Worm (Caenorhabditis elegans): ENCODE measurements around the gene srh-299.
"Not testable (repeated sequence)": the region's sequence is repeated elsewhere in the genome, so short reads cannot be mapped to it uniquely, and the experiment has no call there.

The srh-299 gene

DNA sequence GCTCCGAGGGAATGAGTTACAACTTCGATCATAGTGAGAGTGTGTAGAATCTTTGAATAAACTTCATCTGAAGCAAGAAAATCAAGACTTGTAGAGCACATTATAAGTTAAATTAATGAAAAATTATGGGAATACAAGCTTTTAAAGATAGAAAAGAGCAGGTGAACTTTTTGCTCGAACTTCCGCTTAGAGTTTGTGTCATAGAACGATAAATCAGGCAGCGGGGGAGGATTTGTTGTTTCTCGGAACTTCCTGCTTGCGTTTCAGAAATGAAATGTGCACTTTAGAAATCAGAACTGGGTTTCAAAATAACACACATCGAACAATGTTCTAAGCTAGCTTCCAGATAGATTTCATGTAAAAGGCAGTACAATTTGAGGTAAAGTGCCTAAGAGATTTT, 22.0 kb upstream of the srh-299 start, which contains the start of gene srh-149:
Gene srh-149, minus strand, starts transcription at position 101 of the 400 bp plus-strand sequence.
- TF ChIP-seq pag-3 (tag; optimal IDR thresholded peaks at IDR 0.05; ENCODE audit: borderline replicate concordance) (no peak), K02D7.2 (tag; optimal IDR thresholded peaks at IDR 0.05) (no peak)

DNA sequence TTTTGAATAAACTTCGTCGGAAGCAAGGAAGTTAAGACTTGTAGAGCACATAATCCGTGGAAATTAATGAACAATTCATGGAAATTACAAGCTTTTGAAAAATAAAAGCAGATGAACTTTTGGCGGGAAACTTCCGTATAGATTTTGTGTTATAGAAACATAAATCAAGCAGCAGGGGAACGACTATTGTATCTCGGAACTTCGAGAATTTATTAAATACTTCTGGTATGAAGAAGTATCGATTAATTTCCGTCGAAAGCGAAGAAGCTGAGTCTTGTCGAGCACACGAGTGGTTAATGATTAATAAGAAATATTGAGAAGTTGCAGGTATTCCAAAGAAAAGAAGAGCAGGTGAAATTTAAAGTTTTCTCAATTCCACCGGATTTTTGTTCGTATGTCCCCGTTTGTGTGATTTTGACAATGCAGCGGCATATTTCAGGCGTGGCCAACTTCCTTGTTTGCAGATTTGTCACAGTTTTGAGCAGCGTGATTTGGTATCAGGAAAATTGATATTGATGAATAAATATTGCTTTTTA, 12.8 kb upstream of the srh-299 start, which contains the start of gene srh-147:
Gene srh-147, minus strand, starts transcription at position 51 of the 536 bp plus-strand sequence.
- TF ChIP-seq tbx-2, F13H6.1, pqm-1 (tag; optimal IDR thresholded peaks at IDR 0.05): not testable (repeated sequence)

DNA sequence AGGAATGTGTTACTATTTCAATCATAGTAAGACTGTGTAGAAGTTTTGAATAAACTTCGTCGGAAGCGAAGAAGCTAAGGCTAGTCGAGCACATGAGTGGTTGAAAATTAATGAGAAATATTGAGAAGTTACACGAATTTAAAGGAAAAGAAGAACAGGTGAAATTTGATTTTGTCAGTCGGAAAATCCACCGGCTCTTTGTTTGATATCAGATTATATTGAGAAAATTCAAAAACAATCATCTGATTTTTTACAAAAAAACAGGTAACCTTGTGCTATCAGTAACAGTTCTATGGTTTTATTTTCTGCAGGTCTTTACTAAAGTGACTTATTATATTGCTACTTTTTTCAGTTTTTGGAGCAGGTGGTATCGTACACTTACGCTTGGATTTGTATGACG, 4.8 kb upstream of the srh-299 start, which contains the start of gene srh-148:
Gene srh-148, minus strand, starts transcription at position 101 of the 400 bp plus-strand sequence.
- no peak for TF ChIP-seq T23F11.4 (GFP tag; optimal IDR thresholded peaks at IDR 0.05)
- TF ChIP-seq ceh-22 (tag; optimal IDR thresholded peaks at IDR 0.05): no peak
- no peak for TF ChIP-seq nhr-232 (tag; optimal IDR thresholded peaks at IDR 0.05)
- no peak for TF ChIP-seq dve-1 (tag; optimal IDR thresholded peaks at IDR 0.05)
- TF ChIP-seq ceh-30 (tag; optimal IDR thresholded peaks at IDR 0.05): no peak
- TF ChIP-seq sox-2 (GFP tag; IDR thresholded peaks at IDR 0.05): no peak
- no peak for TF ChIP-seq nfya-1 (tag; optimal IDR thresholded peaks at IDR 0.05)
- TF ChIP-seq unc-55 (GFP tag; optimal IDR thresholded peaks at IDR 0.05): no peak
- TF ChIP-seq dmd-4 (tag; optimal IDR thresholded peaks at IDR 0.05; ENCODE audit: borderline replicate concordance): no peak
- TF ChIP-seq zip-5 (tag; optimal IDR thresholded peaks at IDR 0.05): no peak
- no peak for TF ChIP-seq pag-3 (tag; optimal IDR thresholded peaks at IDR 0.05; ENCODE audit: borderline replicate concordance)
- no peak for TF ChIP-seq ceh-2 (tag; optimal IDR thresholded peaks at IDR 0.05)
- no peak for TF ChIP-seq K02D7.2 (tag; optimal IDR thresholded peaks at IDR 0.05)
- TF ChIP-seq odd-2 (tag; optimal IDR thresholded peaks at IDR 0.05): no peak
- TF ChIP-seq ztf-16 (tag; optimal IDR thresholded peaks at IDR 0.05): no peak
- no peak for TF ChIP-seq lin-11 (tag; optimal IDR thresholded peaks at IDR 0.05)
- no peak for TF ChIP-seq lim-6 (tag; optimal IDR thresholded peaks at IDR 0.05)
- TF ChIP-seq hlh-30 (tag; optimal IDR thresholded peaks at IDR 0.05; ENCODE audit: insufficient read depth): no peak
- TF ChIP-seq K09A11.1 (tag; optimal IDR thresholded peaks at IDR 0.05; ENCODE audit: insufficient read depth): no peak
- no peak for TF ChIP-seq ama-1 (optimal IDR thresholded peaks at IDR 0.05)

ce11 chrV:15862599-15862998, 543 bp upstream of the srh-299 start, which contains the start of gene srz-12:
TSS of gene srz-12 (minus strand) at chrV:15862699.
- TF ChIP-seq ceh-45 (GFP tag; IDR thresholded peaks at IDR 0.05) (no peak), hlh-15 (tag; optimal IDR thresholded peaks at IDR 0.05) (no peak), ceh-30 (tag; optimal IDR thresholded peaks at IDR 0.05) (no peak), C08G9.2 (tag; optimal IDR thresholded peaks at IDR 0.05) (no peak), pax-1 (tag; optimal IDR thresholded peaks at IDR 0.05) (no peak), ceh-22 (tag; optimal IDR thresholded peaks at IDR 0.05) (no peak), madf-2 (tag; optimal IDR thresholded peaks at IDR 0.05) (no peak), ama-1 (optimal IDR thresholded peaks at IDR 0.05) (no peak), hlh-6 (tag; optimal IDR thresholded peaks at IDR 0.05) (no peak), ceh-34 (tag; optimal IDR thresholded peaks at IDR 0.05) (no peak), ref-2 (tag; optimal IDR thresholded peaks at IDR 0.05) (no peak), elt-2 (tag; optimal IDR thresholded peaks at IDR 0.05) (no peak), tbx-2 (tag; optimal IDR thresholded peaks at IDR 0.05) (no peak), unc-86 (tag; optimal IDR thresholded peaks at IDR 0.05) (no peak)

DNA sequence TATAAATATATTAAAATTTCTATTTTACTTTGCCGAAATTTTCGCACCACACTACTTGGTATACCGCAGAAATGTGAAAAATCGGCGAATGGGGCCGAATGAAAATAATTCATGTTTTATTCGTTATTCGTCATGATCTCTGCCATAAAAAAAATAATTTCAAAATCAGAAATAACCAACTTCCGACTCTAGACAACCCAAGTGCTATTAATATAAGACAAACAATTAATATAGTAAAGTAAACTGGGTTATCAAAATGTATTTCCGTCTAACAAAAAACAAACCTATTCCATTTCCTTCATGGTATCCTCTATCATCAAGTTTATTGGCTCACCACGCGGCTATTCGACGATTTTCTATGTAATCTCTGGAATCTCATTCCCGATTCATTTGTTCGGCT, 2.7 kb downstream of the srh-299 start, which contains the start of gene srh-293:
Gene srh-293, plus strand, starts transcription at position 301 of the 400 bp plus-strand sequence.
- TF ChIP-seq K09A11.1 (tag; optimal IDR thresholded peaks at IDR 0.05; ENCODE audit: insufficient read depth): no peak
- TF ChIP-seq odd-2 (tag; optimal IDR thresholded peaks at IDR 0.05): no peak

All from whole organism, late embryonic.